Fruit fly (Drosophila melanogaster) whole organism, embryonic: ENCODE results near the gene dsf.
A peak's percentile ranks its signal among the peaks of the same experiment; 100 is the strongest.

Experiments used
- Aef1 ChIP-seq: fragments of 200-800 bp; sonication (Bioruptor generic); IDR thresholded peaks from 3 replicates; pipeline ENCODE4 v1.3.6; 2022; ENCODE audit warnings: missing biosample characterization, missing genetic modification characterization
- Bdp1 ChIP-seq: fragments of 200-800 bp; sonication (Bioruptor generic); optimal IDR thresholded peaks from 3 replicates; lab custom pipeline; 2016; ENCODE audit warnings: missing biosample characterization, missing genetic modification characterization
- CG10147 ChIP-seq: fragments of 200-800 bp; sonication (Bioruptor generic); optimal IDR thresholded peaks from 2 replicates; lab custom pipeline; 2019; ENCODE audit warnings: missing biosample characterization, mild to moderate bottlenecking, missing genetic modification characterization, moderate library complexity
- CG10543 ChIP-seq: fragments of 200-800 bp; sonication (Bioruptor generic); optimal IDR thresholded peaks from 3 replicates; lab custom pipeline; 2017; ENCODE audit warnings: missing biosample characterization, mild to moderate bottlenecking, missing genetic modification characterization, moderate library complexity
- CG11504 ChIP-seq: fragments of 200-800 bp; sonication (Bioruptor generic); optimal IDR thresholded peaks from 3 replicates; lab custom pipeline; 2019; ENCODE audit warnings: missing biosample characterization, mild to moderate bottlenecking, missing genetic modification characterization, moderate library complexity
- CG11560 ChIP-seq: fragments of 200-800 bp; sonication (Bioruptor generic); IDR thresholded peaks from 3 replicates; pipeline ENCODE4 v1.3.6; 2022; ENCODE audit warnings: missing biosample characterization, missing genetic modification characterization
- CG11723 ChIP-seq: fragments of 200-800 bp; sonication (Bioruptor generic); optimal IDR thresholded peaks from 2 replicates; lab custom pipeline; 2017; ENCODE audit warnings: missing biosample characterization, mild to moderate bottlenecking, missing genetic modification characterization
- CG12219 ChIP-seq: fragments of 200-800 bp; sonication (Bioruptor generic); optimal IDR thresholded peaks from 3 replicates; lab custom pipeline; 2018; ENCODE audit warnings: missing biosample characterization, mild to moderate bottlenecking, missing genetic modification characterization
- CG1233 ChIP-seq: fragments of 200-800 bp; sonication (Bioruptor generic); optimal IDR thresholded peaks from 4 replicates; lab custom pipeline; 2018; ENCODE audit warnings: missing biosample characterization, mild to moderate bottlenecking, missing genetic modification characterization
- CG12769 ChIP-seq: fragments of 200-800 bp; sonication (Bioruptor generic); optimal IDR thresholded peaks from 2 replicates; lab custom pipeline; 2019; ENCODE audit warnings: missing biosample characterization, mild to moderate bottlenecking, missing genetic modification characterization, moderate library complexity
- CG13123 ChIP-seq: fragments of 200-800 bp; sonication (Bioruptor generic); optimal IDR thresholded peaks from 2 replicates; lab custom pipeline; 2016; ENCODE audit warnings: missing biosample characterization, missing genetic modification characterization
- CG15073 ChIP-seq: fragments of 200-800 bp; sonication (Bioruptor generic); optimal IDR thresholded peaks from 2 replicates; lab custom pipeline; 2016; ENCODE audit warnings: missing biosample characterization, missing genetic modification characterization
- CG15696 ChIP-seq: fragments of 200-800 bp; sonication (Bioruptor generic); optimal IDR thresholded peaks from 2 replicates; lab custom pipeline; 2019; ENCODE audit warnings: missing biosample characterization, mild to moderate bottlenecking, missing genetic modification characterization, moderate library complexity
- CG18262 ChIP-seq: fragments of 200-800 bp; optimal IDR thresholded peaks from 3 replicates; lab custom pipeline; 2019; ENCODE audit warnings: missing biosample characterization, mild to moderate bottlenecking, missing genetic modification characterization, moderate library complexity
- CG18619 ChIP-seq: fragments of 200-800 bp; sonication (Bioruptor generic); optimal IDR thresholded peaks from 3 replicates; lab custom pipeline; 2017; ENCODE audit warnings: missing biosample characterization, mild to moderate bottlenecking, missing genetic modification characterization
- CG2120 ChIP-seq: fragments of 200-800 bp; sonication (Bioruptor generic); optimal IDR thresholded peaks from 3 replicates; lab custom pipeline; 2016; ENCODE audit warnings: missing biosample characterization, missing genetic modification characterization
- CG3065 ChIP-seq: fragments of 200-800 bp; sonication (Bioruptor generic); optimal IDR thresholded peaks from 2 replicates; lab custom pipeline; 2016; ENCODE audit warnings: missing biosample characterization, missing genetic modification characterization
- CG31224 ChIP-seq: fragments of 200-800 bp; sonication (Bioruptor generic); IDR thresholded peaks from 2 replicates; pipeline ENCODE4 v1.3.6; 2022; ENCODE audit warnings: missing biosample characterization, missing genetic modification characterization
- CG3838 ChIP-seq: fragments of 200-800 bp; sonication (Bioruptor generic); optimal IDR thresholded peaks from 3 replicates; lab custom pipeline; 2016; ENCODE audit warnings: missing biosample characterization, missing genetic modification characterization
- CG4730 ChIP-seq: fragments of 200-800 bp; sonication (Bioruptor generic); IDR thresholded peaks from 2 replicates; pipeline ENCODE4 v1.3.6; 2022; ENCODE audit warnings: missing biosample characterization, missing genetic modification characterization
- CG7928 ChIP-seq: fragments of 200-800 bp; sonication (Bioruptor generic); optimal IDR thresholded peaks from 2 replicates; lab custom pipeline; 2017; ENCODE audit warnings: missing biosample characterization, mild to moderate bottlenecking, missing genetic modification characterization
- CG8290 ChIP-seq, 3 experiments: fragments of 200-800 bp; sonication (Bioruptor generic); optimal IDR thresholded peaks; 2 replicates each; lab custom pipeline; 2016 to 2019; ENCODE audit warnings: missing biosample characterization in 3 of 3, missing genetic modification characterization in 3 of 3, mild to moderate bottlenecking in 2 of 3, moderate library complexity in 1 of 3
- CrebB ChIP-seq: fragments of 200-800 bp; sonication (Bioruptor generic); optimal IDR thresholded peaks from 3 replicates; lab custom pipeline; 2018; ENCODE audit warnings: missing biosample characterization, mild to moderate bottlenecking, missing genetic modification characterization
- Doc2 ChIP-seq: fragments of 200-800 bp; sonication (Bioruptor generic); IDR thresholded peaks from 2 replicates; pipeline ENCODE4 v1.3.6; 2022; ENCODE audit warnings: missing biosample characterization, missing genetic modification characterization
- Drgx ChIP-seq: fragments of 200-800 bp; sonication (Bioruptor generic); IDR thresholded peaks from 2 replicates; pipeline ENCODE4 v1.3.6; 2022; ENCODE audit warnings: missing biosample characterization, missing genetic modification characterization
- Hr3 ChIP-seq: fragments of 200-800 bp; sonication (Bioruptor generic); optimal IDR thresholded peaks from 3 replicates; lab custom pipeline; 2016; ENCODE audit warnings: missing biosample characterization, missing genetic modification characterization
- Hr39 ChIP-seq: fragments of >200 bp; optimal IDR thresholded peaks from 2 replicates; lab custom pipeline; 2017
- NC2α ChIP-seq: fragments of 200-800 bp; sonication (Bioruptor generic); optimal IDR thresholded peaks from 2 replicates; lab custom pipeline; 2016; ENCODE audit warnings: missing biosample characterization, missing genetic modification characterization
- Stat92E ChIP-seq, 3 experiments: fragments of >200 bp in 2 of 3; fragments of 200-800 bp in 1 of 3; sonication (Bioruptor generic) in 1 of 3; optimal IDR thresholded peaks; 2 replicates each; lab custom pipeline; 2017 to 2019; ENCODE audit warnings: missing biosample characterization in 3 of 3, missing genetic modification characterization in 3 of 3, mild to moderate bottlenecking in 1 of 3, moderate library complexity in 1 of 3
- ara ChIP-seq: fragments of 200-800 bp; sonication (Bioruptor generic); IDR thresholded peaks from 2 replicates; pipeline ENCODE4 v1.3.6; 2022; ENCODE audit warnings: missing biosample characterization, missing genetic modification characterization
- ash1 ChIP-seq: fragments of 200-800 bp; sonication (Bioruptor generic); optimal IDR thresholded peaks from 2 replicates; lab custom pipeline; 2018; ENCODE audit warnings: missing biosample characterization, mild to moderate bottlenecking, missing genetic modification characterization
- ato ChIP-seq: fragments of 200-800 bp; sonication (Bioruptor generic); IDR thresholded peaks from 2 replicates; pipeline ENCODE4 v1.3.6; 2022; ENCODE audit warnings: missing biosample characterization, missing genetic modification characterization; ENCODE audit not compliant: partially characterized antibody
- bigmax ChIP-seq: fragments of 200-800 bp; sonication (Bioruptor generic); optimal IDR thresholded peaks from 2 replicates; lab custom pipeline; 2018; ENCODE audit warnings: missing biosample characterization, mild to moderate bottlenecking, missing genetic modification characterization
- bsh ChIP-seq, 2 experiments: fragments of 200-800 bp; sonication (Bioruptor generic); optimal IDR thresholded peaks; 2 replicates each; lab custom pipeline; 2017 to 2018; ENCODE audit warnings: mild to moderate bottlenecking in 2 of 2, missing biosample characterization in 2 of 2, missing genetic modification characterization in 2 of 2, moderate library complexity in 1 of 2
- cas ChIP-seq: fragments of 200-800 bp; sonication (Bioruptor generic); IDR thresholded peaks from 2 replicates; pipeline ENCODE4 v1.3.6; 2022; ENCODE audit warnings: missing biosample characterization, missing genetic modification characterization
- chinmo ChIP-seq: fragments of 200-800 bp; sonication (Bioruptor generic); IDR thresholded peaks from 4 replicates; pipeline ENCODE4 v1.3.6; 2022; ENCODE audit warnings: missing biosample characterization, missing genetic modification characterization; ENCODE audit not compliant: partially characterized antibody
- exex ChIP-seq: fragments of 200-800 bp; sonication (Bioruptor generic); optimal IDR thresholded peaks from 4 replicates; lab custom pipeline; 2018; ENCODE audit warnings: missing biosample characterization, mild to moderate bottlenecking, missing genetic modification characterization, moderate library complexity
- ftz-f1 ChIP-seq: fragments of 200-800 bp; sonication (Bioruptor generic); optimal IDR thresholded peaks from 2 replicates; lab custom pipeline; 2016; ENCODE audit warnings: missing biosample characterization, missing genetic modification characterization
- gcm ChIP-seq: fragments of 200-800 bp; sonication (Bioruptor generic); optimal IDR thresholded peaks from 2 replicates; lab custom pipeline; 2019; ENCODE audit warnings: missing biosample characterization, mild to moderate bottlenecking, missing genetic modification characterization, moderate library complexity
- gt ChIP-seq: fragments of 200-800 bp; sonication (Bioruptor generic); IDR thresholded peaks from 2 replicates; pipeline ENCODE4 v1.3.6; 2022; ENCODE audit warnings: missing biosample characterization, missing genetic modification characterization
- ken ChIP-seq: fragments of 200-800 bp; sonication (Bioruptor generic); IDR thresholded peaks from 3 replicates; pipeline ENCODE4 v1.3.6; 2022; ENCODE audit warnings: missing biosample characterization, missing genetic modification characterization
- mam ChIP-seq: fragments of 200-800 bp; sonication (Bioruptor generic); optimal IDR thresholded peaks from 3 replicates; lab custom pipeline; 2016; ENCODE audit warnings: missing biosample characterization, missing genetic modification characterization
- p53 ChIP-seq: fragments of 200-800 bp; sonication (Bioruptor generic); optimal IDR thresholded peaks from 2 replicates; lab custom pipeline; 2016; ENCODE audit warnings: missing biosample characterization, missing genetic modification characterization
- peb ChIP-seq: fragments of 200-800 bp; sonication (Bioruptor generic); IDR thresholded peaks from 2 replicates; pipeline ENCODE4 v1.3.6; 2022; ENCODE audit warnings: missing biosample characterization, missing genetic modification characterization
- pita ChIP-seq: fragments of 200-800 bp; sonication (Bioruptor generic); optimal IDR thresholded peaks from 2 replicates; lab custom pipeline; 2017; ENCODE audit warnings: missing biosample characterization, mild to moderate bottlenecking, missing genetic modification characterization
- repo ChIP-seq: fragments of 200-800 bp; sonication (Bioruptor generic); optimal IDR thresholded peaks from 2 replicates; lab custom pipeline; 2016; ENCODE audit warnings: missing biosample characterization, missing genetic modification characterization
- sd ChIP-seq: fragments of 200-800 bp; sonication (Bioruptor generic); optimal IDR thresholded peaks from 3 replicates; lab custom pipeline; 2018; ENCODE audit warnings: missing biosample characterization, mild to moderate bottlenecking, missing genetic modification characterization, moderate library complexity
- sim ChIP-seq: fragments of 200-800 bp; sonication (Bioruptor generic); IDR thresholded peaks from 2 replicates; pipeline ENCODE4 v1.3.6; 2022; ENCODE audit warnings: missing biosample characterization, missing genetic modification characterization
- tup ChIP-seq: fragments of 200-800 bp; sonication (Bioruptor generic); optimal IDR thresholded peaks from 2 replicates; lab custom pipeline; 2016; ENCODE audit warnings: missing biosample characterization, mild to moderate bottlenecking, missing genetic modification characterization, moderate library complexity

dsf gene

DNA sequence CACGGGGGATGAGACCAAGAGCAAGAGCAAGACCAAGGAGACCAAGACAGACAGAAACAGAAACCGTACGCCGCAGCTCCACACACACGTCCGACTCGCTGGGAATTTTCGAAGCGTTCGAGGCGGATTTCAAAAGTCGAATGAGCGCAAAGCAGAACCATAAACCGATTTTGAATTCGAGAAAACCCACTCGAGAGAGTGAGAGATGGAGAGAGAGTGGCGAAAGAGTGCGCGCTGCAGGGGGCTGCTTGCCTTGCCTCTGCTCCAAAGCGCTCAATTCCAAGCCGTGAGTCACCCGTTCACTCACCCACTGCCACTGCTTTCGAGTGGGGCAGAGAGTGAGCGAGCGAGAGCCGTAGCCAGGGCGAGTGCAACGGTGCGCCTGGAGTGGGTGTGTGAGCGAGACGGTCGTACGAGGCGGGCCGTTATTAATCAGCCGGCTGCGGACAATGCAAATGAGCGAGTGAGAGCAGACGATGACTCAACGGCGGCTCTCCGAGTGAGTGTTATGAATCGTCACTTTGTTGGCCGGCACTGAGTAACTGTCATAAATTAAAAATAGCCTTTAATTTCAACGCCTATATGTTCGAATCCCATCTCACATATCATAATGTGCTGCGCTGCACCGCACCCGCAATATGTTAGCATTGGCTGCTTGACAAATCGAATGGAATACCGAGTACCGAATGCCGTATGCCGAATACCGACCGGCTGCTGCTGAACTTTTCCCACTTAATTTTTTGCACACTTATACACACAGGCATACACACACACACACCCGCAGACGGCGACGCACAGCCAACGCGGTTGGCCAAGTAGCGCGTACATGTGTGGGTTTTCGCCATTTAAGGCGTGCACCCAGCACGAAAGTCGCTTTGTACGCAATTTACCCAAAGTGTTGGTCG, 54.5 kb downstream of the dsf start (continued):
- TF ChIP-seq gcm (peak; percentile 26), CG10147 (peak; percentile 26), CG3838 (no peak), chinmo (GFP tag; lab: Robert Waterston, UW) (no peak), ato (GFP tag; lab: Robert Waterston, UW) (no peak), CG13123 (GFP tag; lab: Kevin White, UChicago) (no peak), gt (GFP tag; lab: Robert Waterston, UW) (no peak), ash1 (GFP tag; lab: Kevin White, UChicago) (peak; percentile 67), Stat92E (GFP tag; optimal IDR thresholded peaks at IDR 0.05; lab: Kevin White, UChicago) (peak in 1 of 3 experiments; percentile 79), Drgx (GFP tag; lab: Robert Waterston, UW) (no peak), pita (GFP tag; lab: Kevin White, UChicago) (no peak), Doc2 (no peak), CG18262 (tag; lab: Kevin White, UChicago) (no peak), CG15696 (tag; lab: Kevin White, UChicago) (no peak), ara (GFP tag; lab: Robert Waterston, UW) (no peak), CG1233 (peak; percentile 37), CG12219 (GFP tag; lab: Kevin White, UChicago) (no peak), CG18619 (GFP tag; lab: Kevin White, UChicago) (no peak), Hr39 (lab: Kevin White, UChicago) (no peak), bsh (GFP tag; optimal IDR thresholded peaks at IDR 0.05; lab: Kevin White, UChicago) (peak; percentile 16 to 27), CG12769 (tag; lab: Kevin White, UChicago) (peak; percentile 23), ftz-f1 (GFP tag; lab: Kevin White, UChicago) (peak; percentile 58), p53 (no peak), CG11560 (tag; lab: Robert Waterston, UW) (no peak), CG15073 (no peak), Aef1 (GFP tag; lab: Robert Waterston, UW) (no peak), CG3065 (no peak), CG7928 (GFP tag; lab: Kevin White, UChicago) (no peak), sim (GFP tag; lab: Robert Waterston, UW) (no peak), cas (GFP tag; lab: Robert Waterston, UW) (no peak), exex (no peak), ken (GFP tag; lab: Robert Waterston, UW) (no peak), CG11723 (GFP tag; lab: Kevin White, UChicago) (no peak), CrebB (tag; lab: Kevin White, UChicago) (no peak), CG11504 (tag; lab: Kevin White, UChicago) (no peak), CG31224 (GFP tag; lab: Robert Waterston, UW) (no peak), Hr3 (GFP tag; lab: Kevin White, UChicago) (no peak), CG10543 (GFP tag; lab: Kevin White, UChicago) (peak; percentile 65), mam (GFP tag; lab: Kevin White, UChicago) (no peak), CG4730 (no peak), tup (GFP tag; lab: Kevin White, UChicago) (no peak), NC2α (GFP tag; lab: Kevin White, UChicago) (no peak), Bdp1 (GFP tag; lab: Kevin White, UChicago) (no peak), repo (no peak), CG8290 (GFP tag; optimal IDR thresholded peaks at IDR 0.05; lab: Kevin White, UChicago) (no peak), CG8290 (tag; optimal IDR thresholded peaks at IDR 0.05; lab: Kevin White, UChicago) (peak in 1 of 2 experiments; percentile 70), bigmax (GFP tag; lab: Kevin White, UChicago) (no peak), sd (tag; lab: Kevin White, UChicago) (peak; percentile 41), CG2120 (GFP tag; lab: Kevin White, UChicago) (peak; percentile 17), peb (GFP tag; lab: Robert Waterston, UW) (no peak)
